Fruit fly (Drosophila melanogaster): ENCODE results near the gene CG14313.
A peak's percentile ranks its signal among the peaks of the same experiment; 100 is the strongest.

Gene CG14313

DNA sequence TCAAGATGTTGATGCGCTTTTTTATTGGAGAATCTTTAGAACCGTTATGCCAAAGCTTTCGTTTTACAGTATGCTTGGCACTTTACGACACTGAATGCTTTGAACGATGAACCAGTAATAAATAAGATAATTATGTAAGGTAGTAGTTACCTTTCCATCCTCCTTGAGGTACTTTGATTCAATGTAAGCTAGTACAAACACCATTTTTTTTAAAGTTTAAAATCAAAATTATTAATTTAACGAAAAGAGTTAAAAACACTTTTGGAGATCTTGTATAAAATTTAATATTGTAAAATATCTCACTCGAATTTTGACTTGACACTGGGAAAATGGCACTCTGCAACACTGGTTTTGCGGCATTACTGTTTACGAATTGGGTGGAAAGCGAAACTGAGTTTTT is 6.4 kb downstream of the CG14313 start, which contains the start of the genes Arp5 and CG7208 (continued):
- TF ChIP-seq fd85E (GFP tag; optimal IDR thresholded peaks at IDR 0.05) (peak; percentile 10), CG32006 (GFP tag; optimal IDR thresholded peaks at IDR 0.05) (no peak), lz (GFP tag; optimal IDR thresholded peaks at IDR 0.05) (peak; percentile 62), Eip93F (GFP tag; optimal IDR thresholded peaks at IDR 0.05) (no peak), Sox102F (GFP tag; optimal IDR thresholded peaks at IDR 0.05) (no peak), cyc (GFP tag; optimal IDR thresholded peaks at IDR 0.05) (peak; percentile 68), CG6276 (GFP tag; optimal IDR thresholded peaks at IDR 0.05) (no peak), Met (GFP tag; optimal IDR thresholded peaks at IDR 0.05) (no peak), Lpt (GFP tag; optimal IDR thresholded peaks at IDR 0.05) (no peak), CG3919 (GFP tag; optimal IDR thresholded peaks at IDR 0.05) (no peak), Ets96B (tag; optimal IDR thresholded peaks at IDR 0.05) (peak; percentile 30), CG8119 (GFP tag; IDR thresholded peaks at IDR 0.05) (no peak; the same call in 2 of the 3 replicates)

DNA sequence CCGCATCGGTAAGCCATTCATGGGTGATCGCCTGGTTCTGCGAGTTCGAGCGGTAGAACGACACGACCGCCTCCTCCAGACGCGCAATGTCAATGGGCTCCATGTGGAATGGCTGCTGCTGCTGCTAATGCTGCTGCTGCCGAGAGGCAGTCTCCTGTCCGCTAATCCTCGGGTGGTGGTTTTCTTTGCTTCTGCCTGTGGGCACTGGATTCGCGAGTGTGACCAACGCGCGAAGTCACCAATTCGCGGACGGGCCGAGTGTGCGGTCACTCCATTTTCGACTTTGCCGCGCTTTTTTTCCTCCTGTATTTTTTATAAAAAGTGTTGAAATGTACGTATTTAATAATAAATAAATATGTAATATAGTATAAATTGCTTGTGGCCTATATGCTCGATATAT is 8.5 kb downstream of the CG14313 start, which contains the start of gene cdm:
TSS of gene cdm (minus strand) at position 236 of the 400 bp plus-strand sequence.
- TF ChIP-seq OdsH (GFP tag; optimal IDR thresholded peaks at IDR 0.05), result no peak
- no peak for TF ChIP-seq svp (GFP tag)
- peak; percentile 19; the same call in 1 of the 3 replicates for TF ChIP-seq CG6163 (GFP tag; IDR thresholded peaks at IDR 0.05)
- TF ChIP-seq Sox102F (GFP tag; optimal IDR thresholded peaks at IDR 0.05), result no peak
- no peak for TF ChIP-seq Hr39 (GFP tag; optimal IDR thresholded peaks at IDR 0.05)
- peak; percentile 8 for TF ChIP-seq esn (GFP tag; optimal IDR thresholded peaks at IDR 0.05)
- no peak for TF ChIP-seq Met (GFP tag; optimal IDR thresholded peaks at IDR 0.05)
- TF ChIP-seq CG1621 (tag; optimal IDR thresholded peaks at IDR 0.05), result no peak

DNA sequence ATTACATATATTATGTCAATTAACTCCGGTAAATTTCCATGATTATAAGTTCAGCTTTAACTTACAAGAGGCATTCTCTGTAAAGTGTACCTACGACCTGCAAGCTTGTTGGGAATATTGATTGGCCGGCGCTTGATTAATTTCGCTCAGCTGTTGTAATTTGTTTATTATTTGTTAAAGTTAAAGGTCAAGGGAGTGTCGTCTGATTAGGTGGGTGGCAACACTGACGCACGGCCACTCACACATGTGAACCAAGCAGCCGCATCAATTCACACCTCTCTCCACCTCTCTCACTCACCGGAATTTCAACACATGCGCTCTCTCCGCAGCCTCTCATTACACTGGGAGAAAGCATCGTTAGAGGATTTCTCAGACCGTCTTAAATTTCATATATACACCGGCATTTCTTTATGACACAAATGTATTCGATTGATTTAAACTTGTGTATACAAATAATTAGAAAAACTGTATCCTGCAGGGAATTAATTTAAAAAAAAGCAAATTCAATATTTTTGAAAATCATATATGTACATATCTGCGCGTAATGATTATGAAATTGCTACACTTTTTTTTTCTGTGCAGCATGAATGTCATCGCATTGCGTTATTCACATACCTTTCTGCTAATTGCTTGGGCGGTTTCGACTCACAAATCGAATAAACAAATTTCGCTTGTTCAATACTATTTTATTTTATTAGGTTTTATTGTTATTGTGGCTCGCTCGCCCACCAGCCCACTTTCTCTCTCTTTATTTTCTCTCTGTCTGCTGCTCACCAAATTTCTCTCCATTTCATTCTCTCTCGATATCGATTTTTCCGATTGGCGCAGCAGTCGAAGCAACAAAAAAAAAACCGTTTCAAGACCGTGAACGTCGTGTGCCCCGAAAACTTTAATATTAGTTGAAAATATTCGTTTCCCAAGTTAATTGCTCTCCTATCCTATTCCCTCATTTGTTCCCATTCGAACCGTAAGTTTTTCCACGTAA is 19.5 kb downstream of the CG14313 start:
- peak; percentile 77 for TF ChIP-seq Lpt (GFP tag; optimal IDR thresholded peaks at IDR 0.05)
- no peak for TF ChIP-seq Met (GFP tag; optimal IDR thresholded peaks at IDR 0.05)
- peak; percentile 75 for TF ChIP-seq Hr39 (GFP tag; optimal IDR thresholded peaks at IDR 0.05)
- peak; percentile 79 for TF ChIP-seq lz (GFP tag; optimal IDR thresholded peaks at IDR 0.05)
- TF ChIP-seq OdsH (GFP tag; optimal IDR thresholded peaks at IDR 0.05), result peak; percentile 84
- peak; percentile 74; the same call in 2 of the 3 replicates for TF ChIP-seq eg (GFP tag; IDR thresholded peaks at IDR 0.05)
- TF ChIP-seq topi (GFP tag; optimal IDR thresholded peaks at IDR 0.05), result peak; percentile 83
- TF ChIP-seq svp (GFP tag), result peak; percentile 91
- TF ChIP-seq CG6854 (GFP tag; optimal IDR thresholded peaks at IDR 0.05), result peak; percentile 26
- TF ChIP-seq CG8119 (GFP tag; IDR thresholded peaks at IDR 0.05), result peak; percentile 89
- TF ChIP-seq CG10631 (GFP tag; optimal IDR thresholded peaks at IDR 0.05), result no peak
- no peak for TF ChIP-seq Smox (GFP tag; optimal IDR thresholded peaks at IDR 0.05)
- peak; percentile 79 for TF ChIP-seq CG31627 (GFP tag; optimal IDR thresholded peaks at IDR 0.05)
- TF ChIP-seq CG9139 (GFP tag; optimal IDR thresholded peaks at IDR 0.05), result no peak
- TF ChIP-seq cyc (GFP tag; optimal IDR thresholded peaks at IDR 0.05), result peak; percentile 82
- TF ChIP-seq CG4318 (GFP tag; optimal IDR thresholded peaks at IDR 0.05), result peak; percentile 79
- peak; percentile 85 for TF ChIP-seq CG15336 (GFP tag; IDR thresholded peaks at IDR 0.05)
- peak; percentile 66 for TF ChIP-seq Gug (GFP tag; IDR thresholded peaks at IDR 0.05)
- peak; percentile 64 for TF ChIP-seq Sox15 (GFP tag; optimal IDR thresholded peaks at IDR 0.05)
- peak; percentile 82 for TF ChIP-seq acj6 (GFP tag; optimal IDR thresholded peaks at IDR 0.05)
- peak; percentile 85 for TF ChIP-seq esn (GFP tag; optimal IDR thresholded peaks at IDR 0.05)
- no peak for TF ChIP-seq vri (GFP tag; optimal IDR thresholded peaks at IDR 0.05)
- TF ChIP-seq CG3032 (tag; optimal IDR thresholded peaks at IDR 0.05), result peak; percentile 64
- TF ChIP-seq ss (GFP tag; optimal IDR thresholded peaks at IDR 0.05), result no peak
- no peak for TF ChIP-seq CG10669 (GFP tag; optimal IDR thresholded peaks at IDR 0.05)
- TF ChIP-seq CG7368 (GFP tag; optimal IDR thresholded peaks at IDR 0.05), result no peak
- TF ChIP-seq Hr38 (GFP tag; optimal IDR thresholded peaks at IDR 0.05), result no peak
- TF ChIP-seq Eip75B (GFP tag; optimal IDR thresholded peaks at IDR 0.05), result no peak
- TF ChIP-seq fd85E (GFP tag; optimal IDR thresholded peaks at IDR 0.05), result no peak
- TF ChIP-seq CG34406 (GFP tag; optimal IDR thresholded peaks at IDR 0.05), result no peak
- TF ChIP-seq fkh (GFP tag; optimal IDR thresholded peaks at IDR 0.05), result no peak
- peak; percentile 71 for TF ChIP-seq CG16779 (tag; optimal IDR thresholded peaks at IDR 0.05)
- peak; percentile 50 for TF ChIP-seq CG11902 (GFP tag; optimal IDR thresholded peaks at IDR 0.05)
- peak; percentile 90 for TF ChIP-seq CG6276 (GFP tag; optimal IDR thresholded peaks at IDR 0.05)
- TF ChIP-seq Ets96B (tag; optimal IDR thresholded peaks at IDR 0.05), result peak; percentile 67
- peak; percentile 50 for TF ChIP-seq CG8319 (GFP tag; optimal IDR thresholded peaks at IDR 0.05)
- TF ChIP-seq Sox14 (GFP tag; optimal IDR thresholded peaks at IDR 0.05), result peak; percentile 80
- peak; percentile 72 for TF ChIP-seq Ets21C (GFP tag; optimal IDR thresholded peaks at IDR 0.05)

Data from whole organism, prepupa.